Worm (Caenorhabditis elegans): ENCODE measurements around the gene nth-1.

DNA sequence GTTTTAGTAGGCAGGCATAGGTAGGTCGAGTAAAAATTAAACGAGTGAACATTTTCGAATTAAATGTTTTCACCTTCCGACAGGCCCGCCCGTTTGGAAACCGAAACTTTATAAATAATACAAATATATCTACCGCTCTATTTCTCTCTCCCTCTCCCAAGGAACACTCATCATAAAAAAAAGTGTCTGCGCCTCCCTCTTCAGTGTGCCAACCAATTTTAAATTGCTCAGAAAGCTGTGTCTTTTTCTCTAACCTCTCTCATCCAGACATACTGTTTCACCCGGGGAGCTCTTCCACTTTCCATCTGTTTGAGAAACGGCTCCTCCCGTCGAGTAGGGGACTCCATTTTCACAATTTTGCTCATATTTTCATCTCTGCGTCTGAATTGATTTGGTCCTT is 29.1 kb upstream of the nth-1 start:
- TF ChIP-seq fos-1 (tag; optimal IDR thresholded peaks at IDR 0.05) (no peak), unc-62 (GFP tag; optimal IDR thresholded peaks at IDR 0.05) (no peak), ZK546.5 (tag; optimal IDR thresholded peaks at IDR 0.05) (no peak)
